Worm (Caenorhabditis elegans) whole organism, young adult: ENCODE data around the gene ZK470.4.

Experiments
- attf-3 ChIP-seq: fragments of 200-800 bp; sonication (Bioruptor generic); conservative IDR thresholded peaks from 2 replicates; pipeline ENCODE4 v1.3.6; 2022; ENCODE audit warnings: missing genetic modification reagents, missing genetic modification characterization, missing compliant biosample characterization
- attf-6 ChIP-seq: fragments of 200-800 bp; sonication (Bioruptor generic); IDR thresholded peaks from 2 replicates; pipeline ENCODE4 v1.3.6; 2022; ENCODE audit warnings: missing genetic modification reagents, missing genetic modification characterization, missing compliant biosample characterization
- bed-1 ChIP-seq: fragments of 200-800 bp; sonication (Bioruptor generic); IDR thresholded peaks from 2 replicates; pipeline ENCODE4 v1.3.6; 2022; ENCODE audit warnings: missing genetic modification reagents, missing genetic modification characterization, missing compliant biosample characterization
- ceh-100 ChIP-seq: fragments of 200-800 bp; sonication (Bioruptor generic); IDR thresholded peaks from 2 replicates; pipeline ENCODE4 v1.3.6; 2022; ENCODE audit warnings: missing genetic modification reagents, missing genetic modification characterization, missing compliant biosample characterization
- nfya-1 ChIP-seq: sonication (generic microtip); optimal IDR thresholded peaks from 2 replicates; lab custom pipeline; 2017; ENCODE audit warnings: antibody characterized with exemption, missing compliant biosample characterization, missing genetic modification characterization, borderline replicate concordance; ENCODE audit not compliant: insufficient read depth

DNA sequence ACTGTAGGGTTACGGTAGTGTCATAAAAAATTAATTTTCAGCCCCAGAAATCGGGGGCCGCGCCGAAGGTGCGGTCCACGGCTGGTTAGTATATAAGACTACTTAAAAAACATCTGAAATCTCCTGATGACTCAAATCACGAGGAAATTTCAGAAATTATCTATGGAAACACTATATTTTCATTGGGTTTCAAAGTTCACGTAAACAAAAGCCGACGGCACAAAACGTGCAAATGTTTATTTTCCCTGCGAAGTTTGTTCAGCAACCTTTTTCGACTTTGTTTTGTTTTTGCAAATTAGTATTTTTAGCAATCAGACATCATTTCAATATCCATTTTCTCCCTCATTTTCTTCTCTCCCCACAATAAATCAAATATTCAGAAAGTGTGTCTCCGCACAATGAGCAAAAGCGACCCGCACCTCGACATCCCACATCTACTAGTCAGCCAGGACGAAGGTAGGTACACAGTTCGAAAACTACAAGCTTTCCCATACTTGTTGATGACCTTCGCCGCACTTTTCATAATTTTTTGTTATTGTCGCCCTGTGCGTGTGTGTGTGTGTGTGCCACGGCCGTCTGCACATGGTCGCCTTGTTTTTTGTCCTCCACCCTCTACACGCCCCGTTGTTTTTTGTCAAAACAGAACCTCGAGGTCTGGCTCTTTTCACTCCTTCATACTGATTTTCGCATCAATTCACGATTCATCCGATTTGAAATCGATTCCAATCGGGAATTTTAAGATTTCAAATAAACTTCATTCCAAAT, 2.8 kb downstream of the ZK470.4 start:
- TF ChIP-seq attf-3 (no peak), bed-1 (no peak), nfya-1 (tag; lab: Kevin White, UChicago) (no peak), attf-6 (GFP tag; lab: Robert Waterston, UW) (no peak), ceh-100 (GFP tag; lab: Robert Waterston, UW) (no peak)
